Fruit fly (Drosophila melanogaster) whole organism, embryonic: Measurements from ENCODE around the gene CG2889.

Experiments
- Bteb2 ChIP-seq: fragments of 200-800 bp; sonication (Bioruptor generic); optimal IDR thresholded peaks from 2 replicates; lab custom pipeline; 2016; ENCODE audit warnings: missing biosample characterization, missing genetic modification characterization
- CG1024 ChIP-seq: fragments of 200-800 bp; sonication (Bioruptor generic); IDR thresholded peaks from 2 replicates; pipeline ENCODE4 v1.3.6; 2022; ENCODE audit warnings: missing biosample characterization, missing genetic modification characterization
- CG10565 ChIP-seq: fragments of 200-800 bp; sonication (Bioruptor generic); optimal IDR thresholded peaks from 3 replicates; lab custom pipeline; 2016; ENCODE audit warnings: missing biosample characterization, mild to moderate bottlenecking, missing genetic modification characterization
- CG11560 ChIP-seq: fragments of 200-800 bp; sonication (Bioruptor generic); IDR thresholded peaks from 3 replicates; pipeline ENCODE4 v1.3.6; 2022; ENCODE audit warnings: missing biosample characterization, missing genetic modification characterization
- CG12391 ChIP-seq: fragments of 200-800 bp; sonication (Bioruptor generic); optimal IDR thresholded peaks from 3 replicates; lab custom pipeline; 2018; ENCODE audit warnings: missing biosample characterization, mild to moderate bottlenecking, missing genetic modification characterization, moderate library complexity
- CG17328 ChIP-seq: fragments of 200-800 bp; sonication (Bioruptor generic); IDR thresholded peaks from 2 replicates; pipeline ENCODE4 v1.3.6; 2022; ENCODE audit warnings: missing biosample characterization, missing genetic modification characterization
- CG2120 ChIP-seq: fragments of 200-800 bp; sonication (Bioruptor generic); optimal IDR thresholded peaks from 3 replicates; lab custom pipeline; 2016; ENCODE audit warnings: missing biosample characterization, missing genetic modification characterization
- CG31224 ChIP-seq: fragments of 200-800 bp; sonication (Bioruptor generic); IDR thresholded peaks from 2 replicates; pipeline ENCODE4 v1.3.6; 2022; ENCODE audit warnings: missing biosample characterization, missing genetic modification characterization
- CG33213 ChIP-seq: fragments of 200-800 bp; sonication (Bioruptor generic); optimal IDR thresholded peaks from 3 replicates; lab custom pipeline; 2016; ENCODE audit warnings: missing biosample characterization, missing genetic modification characterization
- CG4328 ChIP-seq: fragments of 200-800 bp; sonication (Bioruptor generic); optimal IDR thresholded peaks from 3 replicates; lab custom pipeline; 2017; ENCODE audit warnings: missing biosample characterization, missing genetic modification reagents, missing genetic modification characterization
- CG4404 ChIP-seq: fragments of 200-800 bp; sonication (Bioruptor generic); IDR thresholded peaks from 2 replicates; pipeline ENCODE4 v1.3.6; 2022; ENCODE audit warnings: missing biosample characterization, missing genetic modification characterization
- CG5245 ChIP-seq: fragments of 200-800 bp; sonication (Bioruptor generic); optimal IDR thresholded peaks from 3 replicates; lab custom pipeline; 2016; ENCODE audit warnings: missing biosample characterization, missing genetic modification characterization
- CG7745 ChIP-seq: fragments of 200-800 bp; sonication (Bioruptor generic); optimal IDR thresholded peaks from 2 replicates; lab custom pipeline; 2018; ENCODE audit warnings: missing biosample characterization, mild to moderate bottlenecking, missing genetic modification characterization, moderate library complexity
- CG7928 ChIP-seq: fragments of 200-800 bp; sonication (Bioruptor generic); optimal IDR thresholded peaks from 2 replicates; lab custom pipeline; 2017; ENCODE audit warnings: missing biosample characterization, mild to moderate bottlenecking, missing genetic modification characterization
- CG7963 ChIP-seq: fragments of 200-800 bp; sonication (Bioruptor generic); IDR thresholded peaks from 3 replicates; pipeline ENCODE4 v1.3.6; 2022; ENCODE audit warnings: missing biosample characterization, missing genetic modification characterization; ENCODE audit not compliant: partially characterized antibody
- CG7987 ChIP-seq: fragments of 200-800 bp; sonication (Bioruptor generic); optimal IDR thresholded peaks from 2 replicates; lab custom pipeline; 2018; ENCODE audit warnings: missing biosample characterization, mild to moderate bottlenecking, missing genetic modification characterization, moderate library complexity
- CG8359 ChIP-seq: fragments of 200-800 bp; sonication (Bioruptor generic); optimal IDR thresholded peaks from 2 replicates; lab custom pipeline; 2017; ENCODE audit warnings: missing biosample characterization, mild to moderate bottlenecking, missing genetic modification characterization, borderline replicate concordance
- Camta ChIP-seq: fragments of 200-800 bp; sonication (Bioruptor generic); optimal IDR thresholded peaks from 2 replicates; lab custom pipeline; 2016; ENCODE audit warnings: missing biosample characterization, missing genetic modification characterization
- D19A ChIP-seq: fragments of 200-800 bp; optimal IDR thresholded peaks from 3 replicates; lab custom pipeline; 2019; ENCODE audit warnings: missing biosample characterization, mild to moderate bottlenecking, missing genetic modification characterization, moderate library complexity
- Elba2 ChIP-seq: fragments of 200-800 bp; sonication (Bioruptor generic); optimal IDR thresholded peaks from 3 replicates; lab custom pipeline; 2016; ENCODE audit warnings: missing biosample characterization, missing genetic modification characterization
- Ets65A ChIP-seq: fragments of 200-800 bp; sonication (Bioruptor generic); peaks from one replicate; lab custom pipeline; 2016; ENCODE audit warnings: missing biosample characterization, missing genetic modification characterization
- Hmr ChIP-seq: fragments of 200-800 bp; sonication (Bioruptor generic); optimal IDR thresholded peaks from 3 replicates; lab custom pipeline; 2017; ENCODE audit warnings: mild to moderate bottlenecking, missing biosample characterization, missing genetic modification reagents, missing genetic modification characterization
- Hr78 ChIP-seq, 2 experiments: fragments of 200-800 bp in 1 of 2; fragments of >200 bp in 1 of 2; sonication (Bioruptor generic) in 1 of 2; optimal IDR thresholded peaks; 2 replicates each; lab custom pipeline; 2017 to 2019; ENCODE audit warnings: missing biosample characterization in 2 of 2, missing genetic modification characterization in 2 of 2, mild to moderate bottlenecking in 1 of 2, moderate library complexity in 1 of 2
- Hsf ChIP-seq: fragments of 200-800 bp; sonication (Bioruptor generic); optimal IDR thresholded peaks from 3 replicates; lab custom pipeline; 2016; ENCODE audit warnings: missing biosample characterization, missing genetic modification characterization
- NC2β ChIP-seq: fragments of 200-800 bp; sonication (Bioruptor generic); optimal IDR thresholded peaks from 2 replicates; lab custom pipeline; 2016; ENCODE audit warnings: missing biosample characterization, missing genetic modification characterization
- Nf-YC ChIP-seq: fragments of 200-800 bp; optimal IDR thresholded peaks from 3 replicates; lab custom pipeline; 2019; ENCODE audit warnings: missing biosample characterization, mild to moderate bottlenecking, missing genetic modification characterization, moderate library complexity
- NfI ChIP-seq: fragments of 200-800 bp; sonication (Bioruptor generic); optimal IDR thresholded peaks from 3 replicates; lab custom pipeline; 2018; ENCODE audit warnings: missing biosample characterization, mild to moderate bottlenecking, missing genetic modification characterization, moderate library complexity
- Optix ChIP-seq: fragments of 200-800 bp; sonication (Bioruptor generic); IDR thresholded peaks from 3 replicates; pipeline ENCODE4 v1.3.6; 2022; ENCODE audit warnings: missing biosample characterization, missing genetic modification characterization
- Ptx1 ChIP-seq: fragments of 200-800 bp; sonication (Bioruptor generic); IDR thresholded peaks from 2 replicates; pipeline ENCODE4 v1.3.6; 2022; ENCODE audit warnings: missing biosample characterization, missing genetic modification characterization
- Sox102F ChIP-seq: fragments of 200-800 bp; sonication (Bioruptor generic); optimal IDR thresholded peaks from 2 replicates; lab custom pipeline; 2018; ENCODE audit warnings: missing biosample characterization, mild to moderate bottlenecking, missing genetic modification characterization, moderate library complexity
- Sry-β ChIP-seq: fragments of 200-800 bp; sonication (Bioruptor generic); optimal IDR thresholded peaks from 2 replicates; lab custom pipeline; 2018; ENCODE audit warnings: missing biosample characterization, mild to moderate bottlenecking, missing genetic modification characterization, moderate library complexity
- Stat92E ChIP-seq, 3 experiments: fragments of >200 bp in 2 of 3; fragments of 200-800 bp in 1 of 3; sonication (Bioruptor generic) in 1 of 3; optimal IDR thresholded peaks; 2 replicates each; lab custom pipeline; 2017 to 2019; ENCODE audit warnings: missing biosample characterization in 3 of 3, missing genetic modification characterization in 3 of 3, mild to moderate bottlenecking in 1 of 3, moderate library complexity in 1 of 3
- Taf1 ChIP-seq: fragments of 200-800 bp; sonication (Bioruptor generic); IDR thresholded peaks from 2 replicates; pipeline ENCODE4 v1.3.6; 2022; ENCODE audit warnings: missing biosample characterization, missing genetic modification characterization
- bcd ChIP-seq: fragments of 200-800 bp; sonication (Bioruptor generic); optimal IDR thresholded peaks from 2 replicates; lab custom pipeline; 2017; ENCODE audit warnings: missing biosample characterization, mild to moderate bottlenecking, missing genetic modification characterization
- cato ChIP-seq: fragments of 200-800 bp; sonication (Bioruptor generic); optimal IDR thresholded peaks from 2 replicates; lab custom pipeline; 2016; ENCODE audit warnings: missing biosample characterization, missing genetic modification characterization, borderline replicate concordance
- chinmo ChIP-seq: fragments of 200-800 bp; sonication (Bioruptor generic); IDR thresholded peaks from 4 replicates; pipeline ENCODE4 v1.3.6; 2022; ENCODE audit warnings: missing biosample characterization, missing genetic modification characterization; ENCODE audit not compliant: partially characterized antibody
- ci ChIP-seq: fragments of 200-800 bp; sonication (Bioruptor generic); IDR thresholded peaks from 3 replicates; pipeline ENCODE4 v1.3.6; 2022; ENCODE audit warnings: missing biosample characterization, missing genetic modification characterization
- crc ChIP-seq: fragments of 200-800 bp; sonication (Bioruptor generic); optimal IDR thresholded peaks from 2 replicates; lab custom pipeline; 2016; ENCODE audit warnings: missing biosample characterization, missing genetic modification characterization
- ewg ChIP-seq: fragments of 200-800 bp; sonication (Bioruptor generic); optimal IDR thresholded peaks from 3 replicates; lab custom pipeline; 2017; ENCODE audit warnings: mild to moderate bottlenecking, missing biosample characterization, missing genetic modification reagents, missing genetic modification characterization
- grn ChIP-seq: fragments of 200-800 bp; sonication (Bioruptor generic); optimal IDR thresholded peaks from 3 replicates; lab custom pipeline; 2017; ENCODE audit warnings: missing biosample characterization, missing genetic modification characterization
- lab ChIP-seq: fragments of 200-800 bp; sonication (Bioruptor generic); optimal IDR thresholded peaks from 3 replicates; lab custom pipeline; 2017; ENCODE audit warnings: missing biosample characterization, missing genetic modification characterization, mild to moderate bottlenecking, moderate library complexity, missing genetic modification reagents
- lilli ChIP-seq: fragments of 200-800 bp; sonication (Bioruptor generic); optimal IDR thresholded peaks from 3 replicates; lab custom pipeline; 2016; ENCODE audit warnings: missing biosample characterization, missing genetic modification characterization
- onecut ChIP-seq: fragments of 200-800 bp; sonication (Bioruptor generic); IDR thresholded peaks from 2 replicates; pipeline ENCODE4 v1.3.6; 2022; ENCODE audit warnings: missing biosample characterization, missing genetic modification characterization
- rib ChIP-seq: fragments of 200-800 bp; sonication (Bioruptor generic); IDR thresholded peaks from 2 replicates; pipeline ENCODE4 v1.3.6; 2022; ENCODE audit warnings: missing biosample characterization, missing genetic modification characterization
- sna ChIP-seq: fragments of 200-800 bp; sonication (Bioruptor generic); IDR thresholded peaks from 2 replicates; pipeline ENCODE4 v1.3.6; 2022; ENCODE audit warnings: missing biosample characterization, missing genetic modification characterization; ENCODE audit not compliant: partially characterized antibody
- stc ChIP-seq: fragments of 200-800 bp; sonication (Bioruptor generic); IDR thresholded peaks from 2 replicates; pipeline ENCODE4 v1.3.6; 2022; ENCODE audit warnings: missing biosample characterization, missing genetic modification characterization
- trem ChIP-seq: fragments of 200-800 bp; optimal IDR thresholded peaks from 3 replicates; lab custom pipeline; 2019; ENCODE audit warnings: missing biosample characterization, mild to moderate bottlenecking, missing genetic modification characterization, moderate library complexity
- wdn ChIP-seq: fragments of 200-800 bp; sonication (Bioruptor generic); IDR thresholded peaks from 2 replicates; pipeline ENCODE4 v1.3.6; 2022; ENCODE audit warnings: missing biosample characterization, missing genetic modification characterization

Gene CG2889

DNA sequence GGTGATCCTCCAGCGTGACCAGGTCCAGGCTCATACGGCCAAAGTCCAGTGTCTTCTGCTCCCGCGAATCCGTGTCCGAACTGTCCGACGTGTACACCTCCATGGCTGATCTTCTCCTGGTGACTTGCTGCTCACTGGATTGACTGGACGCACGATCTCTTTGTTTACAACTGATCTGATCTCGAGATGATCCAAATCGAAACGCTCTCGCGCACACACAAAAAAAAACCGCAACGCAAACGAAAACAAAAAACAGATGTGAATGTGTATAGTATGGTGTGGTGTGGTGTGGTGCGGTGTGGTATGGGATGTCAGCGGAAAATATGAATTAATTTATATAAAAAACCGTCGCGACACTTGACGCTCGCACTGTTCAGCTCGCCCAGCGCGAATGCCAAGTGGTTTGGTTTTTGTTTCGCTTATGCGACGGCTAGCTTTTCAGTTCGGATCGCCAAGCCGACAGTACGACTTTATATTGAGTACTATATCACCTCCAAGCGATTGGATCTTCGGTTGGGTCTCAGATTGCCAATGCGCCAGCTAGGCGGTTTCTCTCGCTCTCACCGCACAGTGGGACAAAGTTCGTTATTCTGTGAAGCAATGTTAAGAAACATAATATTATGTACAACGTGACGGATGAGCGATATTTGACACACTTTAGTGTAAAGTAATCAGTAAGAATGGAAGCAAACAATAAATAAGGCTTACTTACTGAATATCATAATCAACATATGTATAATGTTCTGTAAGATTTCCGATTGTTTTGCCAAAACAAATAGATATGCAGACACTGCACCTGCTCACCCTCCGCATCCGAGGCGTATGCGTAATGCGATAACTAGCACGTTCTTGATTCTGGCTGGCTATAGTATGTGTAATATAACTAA is 12.6 kb downstream of the CG2889 start (continued):
- peak; percentile 53 for TF ChIP-seq Hsf
- TF ChIP-seq crc (GFP tag; lab: Kevin White, UChicago): peak; percentile 5
- 0 out of 2 replicates have a peak, but pooled peaks have one; percentile 8 for TF ChIP-seq CG17328
- TF ChIP-seq sna: no peak
- TF ChIP-seq CG2120 (GFP tag; lab: Kevin White, UChicago): peak; percentile 85
- no peak for TF ChIP-seq CG8359
- no peak for TF ChIP-seq Sry-β (GFP tag; lab: Kevin White, UChicago)
- TF ChIP-seq Taf1 (GFP tag; lab: Robert Waterston, UW): no peak; the same call in 1 of the 2 replicates
- no peak for TF ChIP-seq Elba2 (GFP tag; lab: Kevin White, UChicago)
- TF ChIP-seq NfI (GFP tag; lab: Kevin White, UChicago): peak; percentile 58
- TF ChIP-seq cato (GFP tag; lab: Kevin White, UChicago): no peak
- no peak for TF ChIP-seq ci
- TF ChIP-seq Hr78 (GFP tag; optimal IDR thresholded peaks at IDR 0.05; lab: Kevin White, UChicago): no peak
- peak; percentile 77 for TF ChIP-seq lilli (GFP tag; lab: Kevin White, UChicago)
- TF ChIP-seq CG11560 (tag; lab: Robert Waterston, UW): no peak
- peak; percentile 6 for TF ChIP-seq CG7987 (GFP tag; lab: Kevin White, UChicago)
- no peak for TF ChIP-seq CG33213 (GFP tag; lab: Kevin White, UChicago)
- TF ChIP-seq CG4404 (GFP tag; lab: Robert Waterston, UW): no peak
- TF ChIP-seq Camta (GFP tag; lab: Kevin White, UChicago): peak; percentile 23
- peak; percentile 18 for TF ChIP-seq CG7928 (GFP tag; lab: Kevin White, UChicago)
- peak; percentile 58 for TF ChIP-seq Sox102F
- TF ChIP-seq lab (GFP tag; lab: Kevin White, UChicago): peak; percentile 85
- TF ChIP-seq CG7745 (tag; lab: Kevin White, UChicago): no peak
- TF ChIP-seq stc: peak; percentile 43
- peak; percentile 55; the same call in 1 of the 4 replicates for TF ChIP-seq chinmo
- peak; percentile 58 for TF ChIP-seq Ptx1 (GFP tag; lab: Robert Waterston, UW)
- peak; percentile 38; the same call in 1 of the 2 replicates for TF ChIP-seq onecut (GFP tag; lab: Robert Waterston, UW)
- no peak for TF ChIP-seq rib (GFP tag; lab: Robert Waterston, UW)
- TF ChIP-seq CG1024 (GFP tag; lab: Robert Waterston, UW): peak; percentile 36; the same call in 1 of the 2 replicates
- TF ChIP-seq trem (tag; lab: Kevin White, UChicago): no peak
- 0 out of 3 replicates have a peak, but pooled peaks have one; percentile 21 for TF ChIP-seq Optix (GFP tag; lab: Robert Waterston, UW)
- TF ChIP-seq bcd (GFP tag; lab: Kevin White, UChicago): peak; percentile 45
- TF ChIP-seq CG5245 (GFP tag; lab: Kevin White, UChicago): no peak
- no peak for TF ChIP-seq NC2β (GFP tag; lab: Kevin White, UChicago)
- TF ChIP-seq ewg (GFP tag; lab: Kevin White, UChicago): peak; percentile 15
- peak; percentile 55 for TF ChIP-seq CG4328
- peak; percentile 46 for TF ChIP-seq Nf-YC
- TF ChIP-seq Ets65A: peak; percentile 57
- TF ChIP-seq wdn: no peak
- peak; percentile 44 for TF ChIP-seq grn (GFP tag; lab: Kevin White, UChicago)
- TF ChIP-seq Bteb2: peak; percentile 22
- TF ChIP-seq CG10565: no peak
- no peak for TF ChIP-seq Stat92E (GFP tag; optimal IDR thresholded peaks at IDR 0.05; lab: Kevin White, UChicago)
- TF ChIP-seq CG12391 (tag; lab: Kevin White, UChicago): peak; percentile 52
- TF ChIP-seq D19A (tag; lab: Kevin White, UChicago): peak; percentile 18
- no peak for TF ChIP-seq CG7963 (GFP tag; lab: Robert Waterston, UW)
- TF ChIP-seq Hmr (GFP tag; lab: Kevin White, UChicago): peak; percentile 82
- TF ChIP-seq CG31224 (GFP tag; lab: Robert Waterston, UW): 0 out of 2 replicates have a peak, but pooled peaks have one; percentile 35
